Fruit fly (Drosophila melanogaster) S2 (cell line): ENCODE data around the gene ninaE.

Experiments used
- CG8478 ChIP-seq: fragments of >200 bp; optimal IDR thresholded peaks from 2 replicates; lab custom pipeline; 2018
- CTCF ChIP-seq, 2 experiments: fragments of >200 bp; optimal IDR thresholded peaks; 2 replicates each; lab custom pipeline; 2018

ninaE gene

DNA sequence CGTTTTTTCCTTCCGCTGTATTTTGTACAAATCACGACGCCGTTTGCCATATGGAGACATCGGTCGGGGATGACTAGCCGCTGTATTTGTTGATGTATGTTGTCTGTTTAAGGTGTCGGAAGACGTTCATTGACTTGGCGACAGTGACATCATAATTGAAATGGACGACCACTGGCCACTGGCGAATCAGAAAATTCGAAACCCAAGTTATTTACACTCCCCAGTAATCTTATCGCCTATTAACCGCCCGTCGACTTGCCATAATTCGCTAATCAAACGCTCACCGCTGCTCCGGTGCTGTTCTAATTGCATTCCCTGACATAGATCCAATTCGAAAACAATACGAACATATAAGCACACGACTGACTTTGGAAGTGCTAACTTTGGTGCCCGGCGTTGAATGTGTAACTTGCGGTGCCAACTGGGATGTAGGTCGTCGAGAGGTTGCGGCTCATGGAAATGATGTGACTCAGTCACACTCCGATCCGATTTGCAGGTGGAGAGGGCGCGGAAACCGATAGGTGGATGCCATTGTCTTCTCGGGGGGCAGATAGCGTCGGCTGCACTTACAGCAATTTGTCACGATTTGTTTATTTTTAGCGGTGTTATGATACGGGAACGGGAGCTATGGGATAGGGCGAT, 21.7 kb upstream of the ninaE start:
- TF ChIP-seq CTCF (optimal IDR thresholded peaks at IDR 0.05; lab: Kevin White, UChicago), result no peak
- no peak for TF ChIP-seq CG8478 (lab: Kevin White, UChicago)

DNA sequence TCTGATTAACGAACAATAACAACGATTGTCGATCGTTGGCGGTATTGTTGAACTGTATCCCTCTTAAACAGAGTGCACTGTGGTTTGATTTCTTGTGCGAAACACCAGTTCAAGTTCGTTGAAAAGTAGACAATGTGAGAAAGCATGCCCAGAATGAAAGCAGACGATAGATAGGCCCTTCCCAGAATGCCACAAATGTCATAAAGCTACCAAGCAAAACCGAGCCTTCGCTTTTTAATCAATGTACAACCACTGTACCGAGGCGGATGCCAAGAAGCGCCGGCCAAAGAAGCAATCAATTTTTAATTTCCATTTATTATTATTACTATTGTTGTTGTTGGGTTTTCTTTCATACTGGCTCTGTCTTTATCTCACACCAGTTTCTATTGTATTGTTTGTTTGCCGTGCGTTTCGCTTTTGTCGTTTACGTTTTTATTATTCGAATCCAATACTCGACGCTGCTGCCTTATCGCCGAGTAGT, 20.9 kb upstream of the ninaE start:
- TF ChIP-seq CG8478 (lab: Kevin White, UChicago), result no peak

DNA sequence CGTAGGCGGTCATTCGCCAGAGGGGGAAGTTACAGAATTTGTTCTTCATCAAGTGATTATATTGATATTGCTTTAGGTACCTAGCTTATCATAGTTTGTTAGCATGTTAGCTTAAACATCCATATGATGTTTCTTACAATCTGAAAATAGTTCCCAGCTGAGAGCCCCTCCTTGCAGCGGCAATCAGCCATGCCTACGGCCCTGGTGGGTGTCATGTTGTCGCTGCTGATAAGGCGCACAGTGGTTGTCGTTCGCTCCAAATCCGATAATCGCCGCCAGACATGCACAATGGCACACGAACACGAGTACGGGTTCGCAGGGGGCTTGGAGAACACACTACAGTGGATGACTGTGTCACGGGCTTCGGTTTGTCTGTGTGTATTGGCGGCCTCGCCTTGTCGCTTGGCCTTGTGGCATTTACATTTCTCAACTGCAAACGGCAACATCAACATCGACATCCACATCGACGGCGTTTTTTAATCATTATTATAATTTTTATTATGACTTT, 18.0 kb upstream of the ninaE start:
- TF ChIP-seq CG8478 (lab: Kevin White, UChicago), result no peak
- TF ChIP-seq CTCF (optimal IDR thresholded peaks at IDR 0.05; lab: Kevin White, UChicago), result no peak

DNA sequence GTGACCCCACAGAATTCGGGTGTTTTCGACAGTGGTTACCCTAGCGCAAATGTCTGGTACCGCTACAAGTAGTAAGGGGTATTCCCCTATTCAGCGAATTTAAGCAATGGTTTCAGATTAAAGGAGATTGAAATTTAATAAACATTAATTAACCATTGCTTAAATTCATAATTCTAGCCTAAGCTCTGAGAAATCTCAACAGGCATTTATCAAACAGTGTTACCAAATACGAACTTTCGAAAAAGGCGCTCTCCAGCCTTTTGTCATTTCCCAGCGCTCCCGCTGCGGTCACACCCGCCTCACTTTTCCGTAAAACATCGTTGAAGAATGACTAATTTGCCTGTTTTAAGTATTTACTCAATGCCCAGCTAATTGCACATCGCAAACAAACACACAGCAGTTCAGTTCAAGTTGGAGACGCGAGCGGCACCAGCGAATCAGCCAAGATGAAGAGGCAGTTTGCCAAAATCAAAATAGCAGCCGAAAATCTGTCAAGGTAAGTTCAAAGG, 16.9 kb upstream of the ninaE start, which contains the start of the genes Surf6 and RhoGAP92B:
Gene Surf6, minus strand, starts transcription at position 4 of the 509 bp plus-strand sequence.
Gene RhoGAP92B, plus strand, starts transcription at position 300 of the 509 bp plus-strand sequence.
- peak in 1 of 2 experiments; percentile 9 for TF ChIP-seq CTCF (optimal IDR thresholded peaks at IDR 0.05; lab: Kevin White, UChicago)
- TF ChIP-seq CG8478 (lab: Kevin White, UChicago), result no peak

DNA sequence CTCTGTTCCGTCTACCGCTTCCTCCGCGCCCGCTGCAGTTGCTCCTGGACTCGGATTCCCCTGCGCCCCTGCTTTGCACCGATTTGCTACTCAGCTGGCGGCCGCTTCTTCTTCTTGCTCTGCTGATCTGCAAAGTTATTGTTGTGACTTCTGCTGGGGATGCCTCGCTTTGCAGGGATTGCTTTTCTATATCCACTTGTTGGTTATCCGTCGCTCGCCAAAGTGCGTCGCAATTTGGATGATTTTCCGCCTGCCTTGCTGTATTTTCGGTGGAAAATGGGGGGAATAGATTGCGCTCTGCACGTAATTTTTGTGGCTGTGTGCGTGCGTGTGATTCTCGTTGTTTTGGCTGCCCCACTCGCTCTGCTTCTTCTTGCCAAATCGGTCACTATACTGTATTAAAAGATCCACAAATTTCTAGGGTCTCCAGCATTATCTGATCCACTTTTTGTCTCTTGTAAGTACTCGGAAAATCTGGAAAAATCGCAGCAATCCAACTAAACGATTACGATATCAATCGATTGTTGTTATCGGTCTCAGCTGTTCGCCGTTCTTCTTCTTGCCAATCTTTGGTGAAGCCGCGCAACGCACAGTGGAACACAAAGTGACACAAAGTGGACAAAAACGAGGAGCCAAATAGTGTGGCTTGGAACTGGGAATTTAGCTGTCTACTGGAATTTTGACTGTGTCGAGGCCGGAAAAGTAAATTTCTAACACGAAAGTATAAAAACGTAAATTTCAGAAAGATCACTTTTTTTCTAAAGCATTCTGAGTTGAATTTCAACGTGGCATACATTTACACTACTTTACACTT, 15.1 kb upstream of the ninaE start, which contains the start of gene ClpX:
Gene ClpX, minus strand, starts transcription at position 764 of the 814 bp plus-strand sequence.
- TF ChIP-seq CTCF (optimal IDR thresholded peaks at IDR 0.05; lab: Kevin White, UChicago) (no peak), CG8478 (lab: Kevin White, UChicago) (no peak)

DNA sequence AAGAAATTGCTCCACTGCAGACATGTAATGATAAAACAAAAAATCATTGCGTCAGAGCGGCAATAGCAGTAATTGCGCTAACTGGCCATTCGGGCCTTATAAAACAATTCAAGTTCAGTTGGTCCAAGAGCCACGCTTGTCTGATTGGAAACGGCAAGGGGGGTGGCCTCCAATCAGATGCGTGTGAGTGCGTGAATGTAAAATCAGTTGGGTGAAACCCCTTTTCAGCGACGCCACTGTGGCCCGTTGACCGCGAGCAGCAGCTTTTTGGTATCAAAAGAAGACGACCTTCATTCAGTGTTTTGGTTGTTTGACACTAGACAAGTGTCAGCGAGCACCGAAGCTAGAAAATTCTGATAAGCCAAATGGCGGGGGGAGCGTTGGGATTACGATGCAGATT, 14.3 kb upstream of the ninaE start:
- no peak for TF ChIP-seq CG8478 (lab: Kevin White, UChicago)
- no peak for TF ChIP-seq CTCF (optimal IDR thresholded peaks at IDR 0.05; lab: Kevin White, UChicago)

DNA sequence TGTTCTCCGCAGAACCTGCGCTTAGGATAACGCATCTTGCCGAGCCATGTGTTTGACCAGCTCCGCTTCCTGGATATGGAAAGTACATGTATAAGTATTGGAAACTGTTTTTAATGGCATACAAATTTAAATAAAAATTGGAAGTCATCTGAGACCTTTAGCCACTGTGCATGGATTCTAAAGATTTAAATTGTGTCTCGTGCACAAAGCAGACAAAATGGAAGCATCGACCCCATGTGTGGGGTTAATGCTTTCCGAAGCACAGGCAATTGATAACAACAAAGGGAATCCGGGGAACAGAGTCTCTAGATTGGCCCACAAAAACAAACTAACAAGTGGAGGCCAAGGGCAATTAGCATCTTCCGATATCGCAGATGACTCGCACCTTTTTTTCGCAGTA, 13.7 kb upstream of the ninaE start:
- TF ChIP-seq CTCF (optimal IDR thresholded peaks at IDR 0.05; lab: Kevin White, UChicago) (no peak), CG8478 (lab: Kevin White, UChicago) (no peak)

DNA sequence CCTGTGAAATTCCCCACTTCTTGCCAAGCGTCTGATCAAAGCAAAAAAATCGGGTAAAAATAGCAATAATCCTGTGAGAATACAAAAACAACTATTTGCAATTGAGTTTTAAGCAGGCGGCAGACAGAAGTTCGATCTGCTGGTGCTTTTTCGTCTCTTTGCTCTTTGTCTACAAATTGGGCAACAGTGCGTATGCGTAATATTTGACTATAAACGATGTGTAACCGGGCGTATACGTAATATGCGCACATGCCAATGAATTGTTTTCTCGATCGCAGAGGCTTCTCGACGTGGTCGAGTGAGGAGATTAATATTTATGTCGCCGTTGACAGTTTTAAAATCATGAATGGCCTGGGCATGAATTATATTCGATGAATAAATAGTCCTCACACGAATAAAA, 7.3 kb upstream of the ninaE start:
- TF ChIP-seq CTCF (optimal IDR thresholded peaks at IDR 0.05; lab: Kevin White, UChicago), result no peak
- no peak for TF ChIP-seq CG8478 (lab: Kevin White, UChicago)

DNA sequence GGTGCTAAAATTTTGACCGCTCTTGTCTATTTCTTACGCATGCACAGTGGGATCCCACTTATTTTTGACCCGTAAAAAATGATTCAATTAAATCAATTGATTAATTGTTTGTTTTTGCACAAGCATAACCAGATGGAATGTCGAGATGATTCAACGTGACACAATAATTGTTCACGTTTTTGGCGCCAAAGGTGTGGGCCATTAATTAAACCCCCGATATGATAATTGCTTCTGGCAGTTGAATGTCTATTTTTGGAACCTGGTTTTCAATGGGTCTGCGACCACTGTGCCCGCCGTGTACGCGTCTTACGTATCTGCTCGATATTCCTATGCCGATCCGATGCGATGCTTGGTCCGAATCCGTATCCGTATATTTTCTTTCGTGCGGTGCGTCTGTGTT, 4.0 kb upstream of the ninaE start:
- no peak for TF ChIP-seq CTCF (optimal IDR thresholded peaks at IDR 0.05; lab: Kevin White, UChicago)
- no peak for TF ChIP-seq CG8478 (lab: Kevin White, UChicago)

DNA sequence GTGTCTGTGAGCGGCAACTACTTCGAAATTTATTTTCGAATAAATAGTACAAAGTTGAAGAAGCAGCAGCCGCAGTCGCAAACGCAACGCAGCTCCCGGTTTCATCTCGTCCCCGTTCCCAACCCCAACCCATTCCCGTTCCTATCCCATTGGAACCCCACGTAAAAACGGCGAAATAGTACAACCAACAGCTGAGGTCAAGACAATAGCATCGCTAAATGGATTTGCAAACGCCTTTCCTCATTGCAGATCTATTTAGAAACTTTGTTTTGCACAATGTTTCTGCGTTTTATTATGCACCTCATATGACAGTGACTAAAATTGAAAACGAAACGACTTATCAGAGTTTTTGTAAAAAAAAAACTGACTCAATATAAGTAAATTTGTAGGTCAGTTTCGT, 3.4 kb upstream of the ninaE start:
- TF ChIP-seq CG8478 (lab: Kevin White, UChicago) (no peak), CTCF (optimal IDR thresholded peaks at IDR 0.05; lab: Kevin White, UChicago) (no peak)

DNA sequence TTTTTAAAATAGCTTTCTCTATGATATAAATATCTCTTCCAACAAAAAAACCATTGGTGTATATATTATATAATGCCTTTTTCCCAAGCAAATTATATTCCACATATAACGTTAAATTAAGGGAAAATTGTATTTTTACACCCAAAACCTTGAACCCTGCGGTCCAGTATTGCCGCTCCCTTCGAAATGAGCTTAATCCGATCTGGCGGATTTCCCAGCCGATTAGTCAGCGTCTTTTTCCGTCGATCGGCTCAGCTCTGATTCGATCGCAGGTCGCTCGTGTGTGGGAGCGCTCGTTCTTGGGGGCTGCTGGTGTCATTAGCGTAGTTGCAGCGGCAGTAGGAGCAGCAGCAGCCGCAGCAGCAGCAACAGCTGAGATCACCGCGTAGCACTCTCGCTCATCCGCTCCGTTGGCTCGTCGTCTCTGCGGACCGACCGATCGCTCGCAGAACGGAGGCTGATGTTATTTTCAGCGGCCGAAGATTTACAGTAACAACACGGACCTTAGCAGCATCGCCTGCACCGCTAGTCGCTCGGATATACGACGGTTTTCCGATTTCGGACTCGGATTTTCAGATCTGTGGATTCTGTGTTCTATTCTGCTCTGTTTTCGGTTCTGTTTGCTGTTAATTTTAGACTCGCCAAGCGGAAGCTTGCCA, 2.5 kb upstream of the ninaE start, which contains the start of gene CG4733:
Gene CG4733, plus strand, starts transcription at position 350 of the 659 bp plus-strand sequence.
- TF ChIP-seq CTCF (optimal IDR thresholded peaks at IDR 0.05; lab: Kevin White, UChicago) (no peak), CG8478 (lab: Kevin White, UChicago) (no peak)

DNA sequence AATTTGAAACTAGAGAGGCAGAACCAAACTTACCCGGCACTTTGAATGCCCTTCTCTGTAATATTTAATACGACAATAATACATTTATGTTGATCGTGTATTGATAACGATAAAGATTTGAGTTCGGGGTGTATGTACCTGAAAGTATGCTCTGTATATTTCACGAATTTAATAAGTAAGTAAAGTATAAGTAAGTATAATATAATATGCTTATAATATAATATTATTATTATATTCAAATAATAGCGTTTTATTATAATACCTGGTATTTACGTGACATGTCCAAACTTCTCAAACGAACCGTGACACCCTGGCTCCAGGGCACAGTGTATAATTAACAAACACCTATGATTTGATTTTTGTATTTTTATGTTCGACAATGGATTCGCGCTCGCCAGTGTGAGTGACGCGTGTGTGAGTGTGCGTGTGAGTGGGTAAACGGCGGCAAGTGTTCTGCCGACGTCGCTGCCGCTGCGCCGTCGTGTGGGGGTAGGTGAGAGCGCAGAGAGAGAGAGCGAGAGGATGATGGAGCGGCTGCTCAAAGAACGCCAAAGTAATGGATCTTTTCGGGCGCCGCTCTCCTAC, 1.7 kb upstream of the ninaE start:
- TF ChIP-seq CG8478 (lab: Kevin White, UChicago) (no peak), CTCF (optimal IDR thresholded peaks at IDR 0.05; lab: Kevin White, UChicago) (no peak)

DNA sequence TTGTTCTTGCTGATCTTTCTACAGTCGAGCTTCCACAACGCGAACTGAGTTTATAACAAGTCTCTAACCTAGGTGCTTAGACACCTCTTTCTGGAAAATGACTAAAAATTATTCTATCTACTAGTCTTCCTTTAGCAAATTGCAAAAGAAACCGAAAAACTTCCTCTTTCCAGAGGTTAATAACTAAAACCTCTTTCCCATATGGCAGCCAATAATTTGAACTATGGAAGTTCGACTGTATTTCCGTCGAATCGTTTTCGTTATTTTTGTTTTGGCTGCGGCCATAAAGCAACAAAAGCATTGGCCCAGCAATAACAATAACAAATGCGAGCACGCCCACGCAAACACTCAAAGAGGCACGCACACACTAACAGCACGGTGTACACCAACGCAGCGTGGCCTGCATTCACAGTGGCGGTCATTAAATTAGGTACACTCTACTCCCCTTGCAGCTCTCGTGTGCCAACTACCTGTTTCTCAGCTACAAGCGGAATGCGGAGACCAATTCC, 7.5 kb downstream of the ninaE start:
- TF ChIP-seq CG8478 (lab: Kevin White, UChicago) (no peak), CTCF (optimal IDR thresholded peaks at IDR 0.05; lab: Kevin White, UChicago) (no peak)
